Worm (Caenorhabditis elegans) whole organism, L4 larva: Measurements from ENCODE around the gene F41H8.1.

Source experiments
- F49E8.2 ChIP-seq: sonication (generic microtip); optimal IDR thresholded peaks from 2 replicates; lab custom pipeline; 2016; ENCODE audit warnings: missing compliant biosample characterization, mild to moderate bottlenecking, missing genetic modification characterization, borderline replicate concordance
- daf-8 ChIP-seq: fragments of 200-800 bp; sonication (Bioruptor generic); IDR thresholded peaks from 2 replicates; pipeline ENCODE4 v1.3.6; 2022; ENCODE audit warnings: missing genetic modification characterization, missing compliant biosample characterization
- lin-39 ChIP-seq: fragments of 150-350 bp; optimal IDR thresholded peaks from 2 replicates; lab custom pipeline; 2014; ENCODE audit warnings: missing biosample characterization, missing genetic modification reagents, missing genetic modification characterization
- nhr-10 ChIP-seq: fragments of 150-350 bp; optimal IDR thresholded peaks from 2 replicates; lab custom pipeline; 2014; ENCODE audit warnings: missing biosample characterization, missing genetic modification characterization
- nhr-237 ChIP-seq: sonication (generic microtip); optimal IDR thresholded peaks from 2 replicates; lab custom pipeline; 2017; ENCODE audit warnings: missing biosample characterization, missing genetic modification characterization
- nhr-76 ChIP-seq: fragments of 150-350 bp; optimal IDR thresholded peaks from 2 replicates; lab custom pipeline; 2014; ENCODE audit warnings: missing biosample characterization, missing genetic modification characterization

ce11 chrV:878567-878966 is 45.1 kb downstream of the F41H8.1 start, which contains the start of gene T02B11.8:
- no peak for TF ChIP-seq daf-8
- no peak for TF ChIP-seq nhr-10
- no peak for TF ChIP-seq nhr-237
- no peak for TF ChIP-seq F49E8.2 (tag; lab: Kevin White, UChicago)
- no peak for TF ChIP-seq lin-39 (tag; lab: Kevin White, UChicago)
- no peak for TF ChIP-seq nhr-76
